Worm (Caenorhabditis elegans) whole organism, L3 larva: ENCODE data around the gene srbc-2.

Experiments
- ZK546.5 ChIP-seq: sonication (generic microtip); optimal IDR thresholded peaks from 2 replicates; lab custom pipeline; 2017; ENCODE audit warnings: missing biosample characterization, missing genetic modification characterization
- ama-1 ChIP-seq: fragments of 150-350 bp; optimal IDR thresholded peaks from 2 replicates; lab custom pipeline; 2018
- ceh-16 ChIP-seq: sonication (generic microtip); optimal IDR thresholded peaks from 2 replicates; lab custom pipeline; 2017; ENCODE audit warnings: missing biosample characterization, missing genetic modification characterization
- ceh-28 ChIP-seq: fragments of 150-350 bp; optimal IDR thresholded peaks from 2 replicates; lab custom pipeline; 2014; ENCODE audit warnings: missing biosample characterization, missing genetic modification reagents, missing genetic modification characterization
- daf-12 ChIP-seq: fragments of 150-350 bp; optimal IDR thresholded peaks from 2 replicates; lab custom pipeline; 2014; ENCODE audit warnings: missing biosample characterization, missing genetic modification reagents, missing genetic modification characterization
- egl-27 ChIP-seq: sonication (generic microtip); optimal IDR thresholded peaks from 4 replicates; lab custom pipeline; 2017; ENCODE audit warnings: missing biosample characterization, missing genetic modification reagents, missing genetic modification characterization
- elt-1 ChIP-seq: fragments of 150-350 bp; optimal IDR thresholded peaks from 2 replicates; lab custom pipeline; 2014; ENCODE audit warnings: missing biosample characterization, missing genetic modification characterization
- elt-2 ChIP-seq: sonication (generic microtip); optimal IDR thresholded peaks from 2 replicates; lab custom pipeline; 2016; ENCODE audit warnings: missing genetic modification reagents, mild to moderate bottlenecking, missing genetic modification characterization, missing compliant biosample characterization
- eor-1 ChIP-seq, 2 experiments: fragments of 150-350 bp; optimal IDR thresholded peaks; 2 replicates each; lab custom pipeline; 2014 to 2018; ENCODE audit warnings: missing biosample characterization in 2 of 2, missing genetic modification characterization in 2 of 2
- fkh-2 ChIP-seq: fragments of 150-350 bp; optimal IDR thresholded peaks from 2 replicates; lab custom pipeline; 2014; ENCODE audit warnings: missing biosample characterization, missing genetic modification reagents, missing genetic modification characterization
- fos-1 ChIP-seq: fragments of 150-350 bp; optimal IDR thresholded peaks from 2 replicates; lab custom pipeline; 2014; ENCODE audit warnings: missing biosample characterization, missing genetic modification characterization
- jun-1 ChIP-seq: fragments of 150-350 bp; optimal IDR thresholded peaks from 2 replicates; lab custom pipeline; 2014; ENCODE audit warnings: missing biosample characterization, missing genetic modification reagents, missing genetic modification characterization
- lin-15B ChIP-seq: fragments of 150-350 bp; optimal IDR thresholded peaks from 2 replicates; lab custom pipeline; 2014; ENCODE audit warnings: missing biosample characterization, missing genetic modification characterization
- lsy-12 ChIP-seq: sonication (generic microtip); optimal IDR thresholded peaks from 2 replicates; lab custom pipeline; 2016; ENCODE audit warnings: mild to moderate bottlenecking, missing genetic modification characterization, missing compliant biosample characterization
- mdl-1 ChIP-seq: fragments of 150-350 bp; optimal IDR thresholded peaks from 2 replicates; lab custom pipeline; 2014; ENCODE audit warnings: missing biosample characterization, missing genetic modification characterization
- nfya-1 ChIP-seq: sonication (generic microtip); optimal IDR thresholded peaks from 2 replicates; lab custom pipeline; 2017; ENCODE audit warnings: missing genetic modification characterization, mild to moderate bottlenecking, missing compliant biosample characterization, antibody characterized with exemption, moderate library complexity; ENCODE audit not compliant: insufficient read depth
- nhr-11 ChIP-seq: fragments of 150-350 bp; optimal IDR thresholded peaks from 2 replicates; lab custom pipeline; 2014; ENCODE audit warnings: missing biosample characterization, missing genetic modification characterization
- nhr-23 ChIP-seq: fragments of 150-350 bp; optimal IDR thresholded peaks from 2 replicates; lab custom pipeline; 2014; ENCODE audit warnings: missing biosample characterization, missing genetic modification reagents, missing genetic modification characterization
- nhr-28 ChIP-seq: fragments of 150-350 bp; optimal IDR thresholded peaks from 2 replicates; lab custom pipeline; 2014; ENCODE audit warnings: missing biosample characterization, missing genetic modification characterization
- nhr-43 ChIP-seq: sonication (generic microtip); optimal IDR thresholded peaks from 2 replicates; lab custom pipeline; 2016; ENCODE audit warnings: mild to moderate bottlenecking, missing genetic modification characterization, missing compliant biosample characterization; ENCODE audit not compliant: poor library complexity, severe bottlenecking
- nhr-76 ChIP-seq: fragments of 150-350 bp; sonication (generic microtip); optimal IDR thresholded peaks from 5 replicates; lab custom pipeline; 2014; ENCODE audit warnings: missing biosample characterization, missing genetic modification characterization
- pha-4 ChIP-seq: fragments of 150-350 bp; optimal IDR thresholded peaks from 2 replicates; lab custom pipeline; 2014; ENCODE audit warnings: missing biosample characterization, missing genetic modification reagents, missing genetic modification characterization
- pqm-1 ChIP-seq: fragments of 150-350 bp; optimal IDR thresholded peaks from 2 replicates; lab custom pipeline; 2017; ENCODE audit warnings: missing biosample characterization, missing genetic modification characterization, inconsistent platforms
- sea-2 ChIP-seq: fragments of 150-350 bp; sonication (generic microtip); optimal IDR thresholded peaks from 4 replicates; lab custom pipeline; 2014; ENCODE audit warnings: missing biosample characterization, missing genetic modification reagents, missing genetic modification characterization
- skn-1 ChIP-seq: fragments of 150-350 bp; optimal IDR thresholded peaks from 2 replicates; lab custom pipeline; 2014; ENCODE audit warnings: missing biosample characterization, missing genetic modification characterization
- snpc-4 ChIP-seq: fragments of 150-350 bp; optimal IDR thresholded peaks from 2 replicates; lab custom pipeline; 2014; ENCODE audit warnings: missing biosample characterization, missing genetic modification characterization
- tbx-2 ChIP-seq: sonication (generic microtip); optimal IDR thresholded peaks from 2 replicates; lab custom pipeline; 2016; ENCODE audit warnings: mild to moderate bottlenecking, missing genetic modification characterization, missing compliant biosample characterization
- zag-1 ChIP-seq: fragments of 150-350 bp; optimal IDR thresholded peaks from 2 replicates; lab custom pipeline; 2014; ENCODE audit warnings: missing biosample characterization, missing genetic modification characterization
- ztf-11 ChIP-seq: fragments of 150-350 bp; optimal IDR thresholded peaks from 2 replicates; lab custom pipeline; 2014; ENCODE audit warnings: missing biosample characterization, missing genetic modification characterization
- ztf-4 ChIP-seq: fragments of 150-350 bp; optimal IDR thresholded peaks from 2 replicates; lab custom pipeline; 2014; ENCODE audit warnings: missing biosample characterization, missing genetic modification characterization

srbc-2 gene

DNA sequence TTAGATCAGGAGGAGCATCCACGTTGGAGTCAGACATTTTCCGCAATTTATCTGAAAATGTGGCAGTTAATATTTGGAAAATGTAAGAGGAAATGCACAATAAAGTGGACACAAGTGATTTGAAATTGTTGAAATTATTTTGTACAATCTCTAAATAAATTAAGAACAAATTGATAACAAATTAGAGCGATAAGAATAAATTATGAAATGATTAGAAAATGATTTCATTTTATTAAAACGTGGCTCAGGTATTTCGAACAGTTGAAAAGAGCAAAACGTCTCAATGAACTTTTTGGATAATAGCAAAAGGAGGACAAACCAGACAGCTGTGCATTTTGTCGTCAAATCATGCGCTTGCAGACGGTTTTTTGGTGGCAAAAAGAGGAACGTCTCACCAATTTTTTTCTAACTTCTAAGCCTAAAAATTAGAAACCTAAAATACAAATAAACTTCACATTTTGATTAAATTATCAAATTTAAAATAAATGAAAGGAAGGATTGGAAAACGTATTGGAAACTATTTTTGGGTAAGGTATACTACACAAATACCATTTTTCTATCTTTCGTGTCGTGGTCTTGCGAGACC, 30.3 kb downstream of the srbc-2 start, which contains the start of gene fbxa-65:
Gene fbxa-65 (minus strand): TSS at position 51 of the 586 bp plus-strand sequence.
- TF ChIP-seq pha-4 (tag; lab: Kevin White, UChicago) (no peak), mdl-1 (tag; lab: Kevin White, UChicago) (no peak), ceh-28 (tag; lab: Kevin White, UChicago) (no peak), snpc-4 (no peak), nhr-23 (no peak), nhr-43 (tag; lab: Kevin White, UChicago) (no peak), fkh-2 (tag; lab: Kevin White, UChicago) (no peak), ZK546.5 (tag; lab: Kevin White, UChicago) (no peak), jun-1 (no peak)

DNA sequence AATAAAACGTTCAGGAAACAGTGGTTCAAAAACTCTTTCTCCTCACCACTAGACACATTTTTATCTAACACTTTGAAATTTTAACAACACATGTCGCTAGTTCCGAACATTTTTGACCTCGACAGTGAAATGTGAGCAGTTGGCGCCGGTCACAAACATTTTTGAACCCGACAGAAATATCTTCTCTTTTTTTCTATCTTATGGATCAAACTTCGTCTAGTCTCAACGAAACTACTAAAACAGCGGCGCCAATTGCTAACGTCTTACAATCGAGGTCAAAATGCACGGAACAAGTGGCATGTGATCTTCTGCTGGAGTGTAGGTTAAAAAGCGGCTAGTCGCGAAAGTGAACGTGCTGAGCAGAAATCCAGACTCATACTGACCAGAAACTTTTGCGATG, 32.9 kb downstream of the srbc-2 start:
- TF ChIP-seq daf-12 (tag; lab: Kevin White, UChicago), result no peak

DNA sequence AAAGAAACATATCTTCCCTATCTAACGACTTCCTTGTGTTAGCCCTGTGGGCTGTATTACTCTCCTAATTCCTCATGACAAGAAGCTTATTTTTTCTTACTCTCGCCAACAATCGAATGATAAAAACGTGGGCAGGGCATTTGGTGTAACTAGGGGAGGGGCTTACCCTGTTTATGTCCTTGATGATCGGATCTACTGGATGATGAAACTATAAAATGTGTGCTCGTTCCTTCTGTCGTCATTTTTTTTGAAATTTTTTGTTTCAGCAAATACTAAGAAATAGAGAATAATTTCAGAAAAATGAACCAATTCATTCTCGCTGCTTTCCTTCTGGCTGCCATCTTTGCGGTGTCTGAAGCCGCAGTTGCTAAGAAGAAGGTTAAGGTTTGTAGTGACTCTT, 34.4 kb downstream of the srbc-2 start, which contains the start of gene C17B7.3:
Gene C17B7.3 (plus strand): TSS at position 301 of the 400 bp plus-strand sequence.
- no peak for TF ChIP-seq pqm-1
- no peak for TF ChIP-seq elt-2
- no peak for TF ChIP-seq snpc-4
- TF ChIP-seq nhr-76 (tag; lab: Kevin White, UChicago), result no peak
- TF ChIP-seq ceh-28 (tag; lab: Kevin White, UChicago), result no peak
- no peak for TF ChIP-seq mdl-1 (tag; lab: Kevin White, UChicago)
- TF ChIP-seq ceh-16 (tag; lab: Kevin White, UChicago), result no peak
- no peak for TF ChIP-seq nhr-43 (tag; lab: Kevin White, UChicago)
- TF ChIP-seq ztf-11, result no peak
- TF ChIP-seq nhr-23, result no peak
- TF ChIP-seq ztf-4, result no peak
- no peak for TF ChIP-seq fos-1 (tag; lab: Kevin White, UChicago)
- no peak for TF ChIP-seq fkh-2 (tag; lab: Kevin White, UChicago)
- TF ChIP-seq ama-1 (lab: Kevin White, UChicago), result no peak
- no peak for TF ChIP-seq skn-1 (tag; lab: Kevin White, UChicago)
- TF ChIP-seq daf-12 (tag; lab: Kevin White, UChicago), result no peak
- TF ChIP-seq eor-1 (tag; optimal IDR thresholded peaks at IDR 0.05; lab: Kevin White, UChicago), result no peak

DNA sequence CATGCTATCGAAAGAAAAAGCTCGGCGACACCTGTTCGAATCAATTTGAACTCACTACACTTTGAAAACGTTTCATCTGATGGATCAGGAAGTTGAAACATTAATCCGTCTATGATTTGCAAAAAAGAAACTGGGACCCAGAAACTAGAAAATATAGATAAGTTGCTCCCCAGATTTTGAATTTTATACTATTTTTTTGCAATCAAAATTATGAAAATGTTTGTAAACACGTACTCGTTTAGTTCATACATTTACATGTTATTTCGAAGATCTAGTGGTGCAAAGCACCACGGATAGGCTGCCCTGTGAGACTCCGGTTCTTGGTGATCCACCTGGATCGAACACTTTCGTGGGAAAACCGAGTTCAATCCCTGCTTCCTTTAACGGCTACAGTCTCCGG, 35.0 kb downstream of the srbc-2 start, which contains the start of gene C17B7.10:
Gene C17B7.10 (minus strand): TSS at position 101 of the 400 bp plus-strand sequence.
- no peak for TF ChIP-seq nfya-1
- no peak for TF ChIP-seq jun-1
- TF ChIP-seq elt-2, result no peak
- TF ChIP-seq sea-2 (GFP tag; lab: Kevin White, UChicago), result no peak
- no peak for TF ChIP-seq ama-1 (lab: Kevin White, UChicago)
- no peak for TF ChIP-seq fkh-2 (tag; lab: Kevin White, UChicago)
- TF ChIP-seq nhr-28 (tag; lab: Kevin White, UChicago), result no peak
- no peak for TF ChIP-seq nhr-23
- no peak for TF ChIP-seq eor-1 (tag; optimal IDR thresholded peaks at IDR 0.05; lab: Kevin White, UChicago)
- TF ChIP-seq snpc-4, result no peak
- no peak for TF ChIP-seq egl-27 (tag; lab: Kevin White, UChicago)
- no peak for TF ChIP-seq ceh-16 (tag; lab: Kevin White, UChicago)
- no peak for TF ChIP-seq lsy-12
- no peak for TF ChIP-seq lin-15B (tag; lab: Kevin White, UChicago)
- no peak for TF ChIP-seq ztf-4

DNA sequence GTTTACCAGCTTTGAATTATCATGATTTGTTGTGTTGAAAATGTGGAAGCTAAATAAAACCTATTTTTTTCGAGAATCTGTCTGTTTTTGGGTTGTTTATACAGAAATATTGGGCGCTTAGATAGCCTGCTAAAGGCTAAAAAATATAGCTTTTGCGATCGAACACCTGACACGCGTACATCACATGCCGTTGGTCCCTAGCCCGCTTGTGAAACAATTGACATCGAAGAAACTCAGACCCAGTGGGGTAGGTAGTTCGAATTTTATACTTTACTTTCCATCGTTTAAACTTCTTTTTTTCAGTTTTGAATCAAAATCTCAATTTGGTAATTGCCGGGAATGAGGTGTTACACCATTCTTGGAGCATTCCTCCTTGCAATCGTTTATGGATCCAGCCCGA, 37.9 kb downstream of the srbc-2 start, which contains the start of gene C17B7.4:
Gene C17B7.4 (plus strand): TSS at position 301 of the 400 bp plus-strand sequence.
- TF ChIP-seq nhr-11 (tag; lab: Kevin White, UChicago) (no peak), lin-15B (tag; lab: Kevin White, UChicago) (no peak)

DNA sequence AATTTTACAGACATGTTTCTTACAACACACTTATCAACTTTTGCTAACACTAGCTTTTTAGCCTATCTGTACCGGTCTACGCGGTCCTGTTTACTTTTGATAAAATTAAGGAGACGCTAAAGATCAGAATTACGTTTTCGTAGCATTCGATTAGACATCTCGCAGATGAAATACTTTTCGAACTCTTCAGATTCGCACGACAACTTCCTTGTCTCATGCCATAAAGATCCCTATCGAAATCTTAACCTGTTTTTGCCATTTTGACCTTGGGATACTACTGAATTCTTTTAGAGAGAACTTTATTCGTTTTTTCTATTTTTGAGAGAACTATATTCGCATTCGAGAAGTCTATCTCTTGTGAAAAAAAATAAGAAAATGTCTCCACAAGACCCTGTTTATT, 43.5 kb downstream of the srbc-2 start, which contains the start of gene C17B7.5:
Gene C17B7.5 (plus strand): TSS at position 301 of the 400 bp plus-strand sequence.
- no peak for TF ChIP-seq fkh-2 (tag; lab: Kevin White, UChicago)
- no peak for TF ChIP-seq elt-2
- TF ChIP-seq ama-1 (lab: Kevin White, UChicago), result no peak
- no peak for TF ChIP-seq egl-27 (tag; lab: Kevin White, UChicago)
- TF ChIP-seq elt-1 (tag; lab: Kevin White, UChicago), result no peak
- no peak for TF ChIP-seq tbx-2 (tag; lab: Kevin White, UChicago)
- TF ChIP-seq pqm-1, result no peak
- TF ChIP-seq sea-2 (GFP tag; lab: Kevin White, UChicago), result no peak
- TF ChIP-seq fos-1 (tag; lab: Kevin White, UChicago), result no peak
- no peak for TF ChIP-seq zag-1 (tag; lab: Kevin White, UChicago)
- TF ChIP-seq, all 47 proteins: peak for 0
